Worm (Caenorhabditis elegans) whole organism, mixed stage, embryonic: ENCODE data around the gene grl-2.

ENCODE experiments used
- M03D4.4 ChIP-seq: sonication (generic microtip); optimal IDR thresholded peaks from 2 replicates; lab custom pipeline; 2017; ENCODE audit warnings: mild to moderate bottlenecking, missing genetic modification characterization, missing compliant biosample characterization
- bed-3 ChIP-seq: fragments of 200-800 bp; sonication (Bioruptor generic); optimal IDR thresholded peaks from 3 replicates; lab custom pipeline; 2018; ENCODE audit warnings: mild to moderate bottlenecking, missing genetic modification characterization, moderate library complexity, missing compliant biosample characterization
- cnd-1 ChIP-seq: fragments of 200-800 bp; sonication (Bioruptor generic); optimal IDR thresholded peaks from 2 replicates; lab custom pipeline; 2018; ENCODE audit warnings: mild to moderate bottlenecking, missing genetic modification characterization, missing compliant biosample characterization
- lin-13 ChIP-seq: fragments of 150-350 bp; optimal IDR thresholded peaks from 2 replicates; lab custom pipeline; 2014; ENCODE audit warnings: missing biosample characterization, missing genetic modification characterization
- nhr-12 ChIP-seq: fragments of 150-350 bp; optimal IDR thresholded peaks from 2 replicates; lab custom pipeline; 2014; ENCODE audit warnings: missing biosample characterization, missing genetic modification characterization
- nhr-237 ChIP-seq: fragments of 150-350 bp; optimal IDR thresholded peaks from 2 replicates; lab custom pipeline; 2014; ENCODE audit warnings: missing biosample characterization, missing genetic modification characterization
- nhr-28 ChIP-seq: fragments of 150-350 bp; optimal IDR thresholded peaks from 2 replicates; lab custom pipeline; 2014; ENCODE audit warnings: missing biosample characterization, missing genetic modification characterization
- pha-4 ChIP-seq: fragments of 150-350 bp; optimal IDR thresholded peaks from 2 replicates; lab custom pipeline; 2018; ENCODE audit warnings: missing biosample characterization, missing genetic modification reagents, missing genetic modification characterization
- sem-2 ChIP-seq: fragments of 200-800 bp; sonication (Bioruptor generic); optimal IDR thresholded peaks from 2 replicates; lab custom pipeline; 2018; ENCODE audit warnings: mild to moderate bottlenecking, missing genetic modification characterization, missing compliant biosample characterization
- sptf-1 ChIP-seq: sonication (generic microtip); optimal IDR thresholded peaks from 2 replicates; lab custom pipeline; 2017; ENCODE audit warnings: mild to moderate bottlenecking, missing genetic modification characterization, moderate library complexity, missing compliant biosample characterization
- unc-39 ChIP-seq: fragments of 150-350 bp; optimal IDR thresholded peaks from 2 replicates; lab custom pipeline; 2014; ENCODE audit warnings: missing biosample characterization, missing genetic modification characterization
- zip-8 ChIP-seq: fragments of 150-350 bp; optimal IDR thresholded peaks from 2 replicates; lab custom pipeline; 2014; ENCODE audit warnings: missing biosample characterization, missing genetic modification characterization
- ztf-11 ChIP-seq: fragments of 150-350 bp; optimal IDR thresholded peaks from 2 replicates; lab custom pipeline; 2014; ENCODE audit warnings: missing biosample characterization, missing genetic modification characterization

- no peak for TF ChIP-seq lin-13 (tag; lab: Kevin White, UChicago)
- no peak for TF ChIP-seq nhr-12 (tag; lab: Kevin White, UChicago)
- no peak for TF ChIP-seq cnd-1 (tag; lab: Kevin White, UChicago)
- no peak for TF ChIP-seq zip-8 (tag; lab: Kevin White, UChicago)
- no peak for TF ChIP-seq sptf-1
- TF ChIP-seq nhr-28 (tag; lab: Kevin White, UChicago), result no peak
- TF ChIP-seq ztf-11 (tag; lab: Kevin White, UChicago), result no peak
- TF ChIP-seq sem-2 (GFP tag; lab: Kevin White, UChicago), result no peak
- TF ChIP-seq pha-4 (tag; lab: Kevin White, UChicago), result no peak
- TF ChIP-seq bed-3 (GFP tag; lab: Kevin White, UChicago), result no peak
- TF ChIP-seq nhr-237, result no peak
- TF ChIP-seq M03D4.4 (tag; lab: Kevin White, UChicago), result no peak
- TF ChIP-seq unc-39 (tag; lab: Kevin White, UChicago), result no peak
These were observed 23.2 kb upstream of the grl-2 start for ce11 chrV:12921680-12922079.
